Fruit fly (Drosophila melanogaster) whole organism, embryonic: Measurements from ENCODE around the gene Ugt301D1.

Experiments
- CG8281 ChIP-seq: fragments of 200-800 bp; sonication (Bioruptor generic); optimal IDR thresholded peaks from 2 replicates; lab custom pipeline; 2018; ENCODE audit warnings: missing biosample characterization, mild to moderate bottlenecking, missing genetic modification characterization, moderate library complexity
- bigmax ChIP-seq: fragments of 200-800 bp; sonication (Bioruptor generic); optimal IDR thresholded peaks from 2 replicates; lab custom pipeline; 2018; ENCODE audit warnings: missing biosample characterization, mild to moderate bottlenecking, missing genetic modification characterization
- exex ChIP-seq: fragments of 200-800 bp; sonication (Bioruptor generic); optimal IDR thresholded peaks from 4 replicates; lab custom pipeline; 2018; ENCODE audit warnings: missing biosample characterization, mild to moderate bottlenecking, missing genetic modification characterization, moderate library complexity
- toy ChIP-seq: fragments of 200-800 bp; sonication (Bioruptor generic); IDR thresholded peaks from 2 replicates; pipeline ENCODE4 v1.3.6; 2022; ENCODE audit warnings: missing biosample characterization, missing genetic modification characterization
- vnd ChIP-seq: fragments of 200-800 bp; sonication (Bioruptor generic); IDR thresholded peaks from 3 replicates; pipeline ENCODE4 v1.3.6; 2022; ENCODE audit warnings: missing biosample characterization, missing genetic modification characterization; ENCODE audit not compliant: partially characterized antibody
- zfh1 ChIP-seq: fragments of 200-800 bp; sonication (Bioruptor generic); IDR thresholded peaks from 3 replicates; pipeline ENCODE4 v1.3.6; 2022; ENCODE audit warnings: missing biosample characterization, missing genetic modification characterization

dm6 chr2L:18518852-18519251 lies 9.5 kb downstream of the Ugt301D1 start:
- TF ChIP-seq bigmax, result no peak
- TF ChIP-seq toy (GFP tag; lab: Robert Waterston, UW), result no peak
- TF ChIP-seq zfh1, result no peak
- TF ChIP-seq vnd (GFP tag; lab: Robert Waterston, UW), result no peak
- TF ChIP-seq CG8281 (tag; lab: Kevin White, UChicago), result no peak
- TF ChIP-seq exex, result no peak
